Fruit fly (Drosophila melanogaster): ENCODE data around the gene ush.

ush gene

DNA sequence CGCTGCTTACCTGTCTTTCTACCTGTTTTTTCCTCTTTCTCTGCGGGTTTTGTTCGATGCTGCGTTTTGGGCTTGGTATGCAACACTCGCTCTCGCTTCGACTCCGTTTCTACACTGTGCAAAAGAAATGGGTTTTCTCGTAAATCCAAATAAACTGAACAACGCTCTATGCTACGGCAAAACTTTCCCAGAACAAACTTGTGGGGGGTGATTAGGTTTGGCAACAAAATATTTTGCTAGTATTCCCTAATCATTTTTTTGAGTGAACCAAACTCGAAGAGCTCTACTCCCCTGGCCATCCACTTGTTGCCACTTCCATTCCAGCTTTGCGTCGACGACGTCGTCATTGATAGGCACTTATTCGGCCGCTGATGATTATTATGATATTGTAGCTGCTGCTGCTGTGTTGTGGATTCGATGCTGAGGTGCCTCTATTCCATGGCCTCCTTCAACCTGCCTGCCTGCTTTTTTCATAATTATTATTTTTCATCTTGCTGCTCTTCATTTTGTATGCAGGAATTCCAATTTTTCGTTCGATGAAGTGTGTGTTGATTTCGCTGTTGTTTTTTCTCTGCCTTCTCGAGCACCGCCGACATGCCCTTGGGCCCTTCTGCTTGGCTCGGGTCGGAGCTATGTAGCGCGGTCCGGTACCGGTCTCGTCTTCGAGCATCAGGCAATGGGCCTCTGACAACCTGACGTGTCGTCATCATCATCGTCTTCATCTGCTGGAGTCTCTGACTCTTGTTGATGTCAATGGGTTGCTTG, 33.9 kb upstream of the ush start (continued):
- TF ChIP-seq CG4854 (GFP tag; optimal IDR thresholded peaks at IDR 0.05) (no peak), Dp (GFP tag; optimal IDR thresholded peaks at IDR 0.05) (no peak), CG18619 (GFP tag; optimal IDR thresholded peaks at IDR 0.05) (peak; percentile 56), aop (GFP tag; IDR thresholded peaks at IDR 0.05) (peak; percentile 74), CG17829 (tag; optimal IDR thresholded peaks at IDR 0.05) (peak; percentile 91), CG12659 (GFP tag; optimal IDR thresholded peaks at IDR 0.05) (peak; percentile 64), Fer2 (tag; optimal IDR thresholded peaks at IDR 0.05) (no peak), btn (GFP tag; optimal IDR thresholded peaks at IDR 0.05) (peak; percentile 81), CG7928 (GFP tag; optimal IDR thresholded peaks at IDR 0.05) (no peak), mld (GFP tag; IDR thresholded peaks at IDR 0.05; ENCODE audit: partially characterized antibody) (no peak), CG34376 (GFP tag; optimal IDR thresholded peaks at IDR 0.05) (no peak), Ssrp (tag; optimal IDR thresholded peaks at IDR 0.05) (peak; percentile 76), CG10274 (GFP tag; optimal IDR thresholded peaks at IDR 0.05) (no peak), HLH4C (GFP tag; IDR thresholded peaks at IDR 0.05; ENCODE audit: partially characterized antibody) (no peak), CG11504 (tag; optimal IDR thresholded peaks at IDR 0.05) (no peak), CG8924 (tag; optimal IDR thresholded peaks at IDR 0.05) (peak; percentile 84), CG15479 (GFP tag; optimal IDR thresholded peaks at IDR 0.05) (peak; percentile 63), NfI (GFP tag; optimal IDR thresholded peaks at IDR 0.05) (peak; percentile 75), CG32772 (GFP tag; IDR thresholded peaks at IDR 0.05) (peak; percentile 81), ems (GFP tag; optimal IDR thresholded peaks at IDR 0.05) (peak; percentile 65), CG30020 (tag; optimal IDR thresholded peaks at IDR 0.05) (no peak), ssp (GFP tag; IDR thresholded peaks at IDR 0.05) (peak; percentile 70), Asciz (GFP tag; optimal IDR thresholded peaks at IDR 0.05) (peak; percentile 79), CG1529 (GFP tag; optimal IDR thresholded peaks at IDR 0.05) (peak; percentile 81), Bgb (GFP tag; IDR thresholded peaks at IDR 0.05; ENCODE audit: partially characterized antibody) (no peak), Optix (GFP tag; IDR thresholded peaks at IDR 0.05) (peak; percentile 92), gcm (GFP tag; optimal IDR thresholded peaks at IDR 0.05) (peak; percentile 86), Fer1 (GFP tag; optimal IDR thresholded peaks at IDR 0.05) (no peak), grn (GFP tag; optimal IDR thresholded peaks at IDR 0.05) (no peak), CG3407 (GFP tag; optimal IDR thresholded peaks at IDR 0.05) (peak; percentile 81), Dad (GFP tag; optimal IDR thresholded peaks at IDR 0.05) (peak; percentile 67), CG4707 (GFP tag; optimal IDR thresholded peaks at IDR 0.05) (peak; percentile 67), seq (GFP tag; IDR thresholded peaks at IDR 0.05) (peak; percentile 74), tx (GFP tag; optimal IDR thresholded peaks at IDR 0.05) (peak; percentile 50), Lhr (GFP tag; optimal IDR thresholded peaks at IDR 0.05) (no peak), rib (GFP tag; IDR thresholded peaks at IDR 0.05) (0 out of 2 replicates have a peak, but pooled peaks have one; percentile 34), mirr (GFP tag; optimal IDR thresholded peaks at IDR 0.05) (no peak), CG9215 (GFP tag; IDR thresholded peaks at IDR 0.05) (peak; percentile 27; the same call in 1 of the 2 replicates), CG4404 (GFP tag; IDR thresholded peaks at IDR 0.05) (peak; percentile 83), Taf1 (GFP tag; IDR thresholded peaks at IDR 0.05) (no peak), CG1792 (GFP tag; optimal IDR thresholded peaks at IDR 0.05) (peak; percentile 46), z (GFP tag; IDR thresholded peaks at IDR 0.05) (peak; percentile 22; the same call in 1 of the 3 replicates), CG8359 (GFP tag; optimal IDR thresholded peaks at IDR 0.05; ENCODE audit: borderline replicate concordance) (peak; percentile 56), CG14050 (GFP tag; IDR thresholded peaks at IDR 0.05) (peak; percentile 68; the same call in 2 of the 3 replicates), sug (tag; optimal IDR thresholded peaks at IDR 0.05) (no peak), wdn (GFP tag; IDR thresholded peaks at IDR 0.05) (peak; percentile 27; the same call in 1 of the 2 replicates), CG16815 (GFP tag; optimal IDR thresholded peaks at IDR 0.05) (peak; percentile 78), Atf6 (GFP tag; IDR thresholded peaks at IDR 0.05) (no peak), slou (GFP tag; optimal IDR thresholded peaks at IDR 0.05) (peak; percentile 2)

Measured in whole organism, embryonic.